Worm (Caenorhabditis elegans): ENCODE results near the gene rsp-6.

DNA sequence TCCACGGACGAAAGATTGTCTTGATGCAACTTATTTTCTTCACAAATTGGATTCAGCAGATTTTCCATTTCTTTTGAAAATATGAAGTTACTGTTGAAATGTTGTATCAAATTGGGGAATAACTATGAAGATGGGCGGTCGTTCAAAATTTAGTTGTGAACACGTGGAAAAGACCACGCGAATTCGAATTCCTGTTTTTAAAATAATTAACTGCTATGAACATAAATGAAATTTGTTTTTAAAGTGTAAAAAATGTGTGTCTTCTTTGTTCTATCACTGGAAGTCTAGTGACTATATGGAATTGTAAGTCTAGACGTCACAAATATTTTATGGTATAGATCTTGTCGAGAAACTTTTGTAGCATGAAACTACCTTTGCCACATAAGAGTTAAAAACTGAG lies 47.4 kb upstream of the rsp-6 start, which contains the start of gene C06A6.7:
- TF ChIP-seq ama-1 (optimal IDR thresholded peaks at IDR 0.05) (no peak), tra-4 (tag; optimal IDR thresholded peaks at IDR 0.05) (no peak), scrt-1 (GFP tag; IDR thresholded peaks at IDR 0.05) (no peak), flt-1 (GFP tag; IDR thresholded peaks at IDR 0.05) (no peak), hmg-4 (GFP tag; optimal IDR thresholded peaks at IDR 0.05) (no peak), hnd-1 (tag; optimal IDR thresholded peaks at IDR 0.05) (no peak)
